Worm (Caenorhabditis elegans) whole organism, young adult: ENCODE data around the gene kat-1.

ENCODE experiments used
- C06A6.2 ChIP-seq: fragments of 200-800 bp; sonication (Bioruptor generic); conservative IDR thresholded peaks from 2 replicates; pipeline ENCODE4 v1.3.6; 2022; ENCODE audit warnings: missing genetic modification characterization, missing compliant biosample characterization
- D2030.7 ChIP-seq: fragments of 200-800 bp; sonication (Bioruptor generic); IDR thresholded peaks from 2 replicates; pipeline ENCODE4 v1.3.6; 2022; ENCODE audit warnings: missing genetic modification reagents, missing genetic modification characterization, missing compliant biosample characterization
- F10E7.11 ChIP-seq: sonication (generic microtip); optimal IDR thresholded peaks from 2 replicates; lab custom pipeline; 2017; ENCODE audit warnings: mild to moderate bottlenecking, missing genetic modification characterization, moderate library complexity, missing compliant biosample characterization
- F33H1.4 ChIP-seq: fragments of 200-800 bp; sonication (Bioruptor generic); IDR thresholded peaks from 2 replicates; pipeline ENCODE4 v1.3.6; 2022; ENCODE audit warnings: missing genetic modification reagents, missing genetic modification characterization, missing compliant biosample characterization
- F57A8.1 ChIP-seq: fragments of 200-800 bp; sonication (Bioruptor generic); optimal IDR thresholded peaks from 2 replicates; lab custom pipeline; 2018; ENCODE audit warnings: mild to moderate bottlenecking, missing genetic modification characterization, moderate library complexity, missing compliant biosample characterization
- T26A5.8 ChIP-seq: sonication (generic microtip); optimal IDR thresholded peaks from 2 replicates; lab custom pipeline; 2016; ENCODE audit warnings: missing genetic modification characterization, missing compliant biosample characterization
- Y53G8AR.9 ChIP-seq: fragments of 200-800 bp; sonication (Bioruptor generic); conservative IDR thresholded peaks from 2 replicates; pipeline ENCODE4 v1.3.6; 2022; ENCODE audit warnings: missing genetic modification reagents, missing genetic modification characterization, missing compliant biosample characterization
- attf-6 ChIP-seq: fragments of 200-800 bp; sonication (Bioruptor generic); IDR thresholded peaks from 2 replicates; pipeline ENCODE4 v1.3.6; 2022; ENCODE audit warnings: missing genetic modification reagents, missing genetic modification characterization, missing compliant biosample characterization
- bed-2 ChIP-seq: fragments of 200-800 bp; sonication (Bioruptor generic); IDR thresholded peaks from 2 replicates; pipeline ENCODE4 v1.3.6; 2022; ENCODE audit warnings: missing genetic modification reagents, missing genetic modification characterization, missing compliant biosample characterization
- ccch-3 ChIP-seq: fragments of 200-800 bp; sonication (Bioruptor generic); optimal IDR thresholded peaks from 2 replicates; lab custom pipeline; 2018; ENCODE audit warnings: mild to moderate bottlenecking, missing genetic modification characterization, missing compliant biosample characterization
- cebp-1 ChIP-seq, 2 experiments: fragments of 200-800 bp in 1 of 2; sonication (Bioruptor generic) in 1 of 2; sonication (generic microtip) in 1 of 2; IDR thresholded peaks in 1 of 2; optimal IDR thresholded peaks in 1 of 2; 2 replicates each; pipeline versions ENCODE4 v1.3.6 to Lab custom; 2017 to 2022; ENCODE audit warnings: missing compliant biosample characterization in 2 of 2, missing genetic modification characterization in 2 of 2, mild to moderate bottlenecking in 1 of 2, missing genetic modification reagents in 1 of 2, moderate library complexity in 1 of 2
- ceh-79 ChIP-seq: sonication (generic microtip); optimal IDR thresholded peaks from 2 replicates; lab custom pipeline; 2017; ENCODE audit warnings: mild to moderate bottlenecking, missing genetic modification characterization, missing compliant biosample characterization
- dox-1 ChIP-seq: fragments of 200-800 bp; sonication (Bioruptor generic); IDR thresholded peaks from 2 replicates; pipeline ENCODE4 v1.3.6; 2022; ENCODE audit warnings: missing genetic modification reagents, missing genetic modification characterization, missing compliant biosample characterization
- egl-18 ChIP-seq: fragments of 200-800 bp; sonication (Bioruptor generic); IDR thresholded peaks from 2 replicates; pipeline ENCODE4 v1.3.6; 2022; ENCODE audit warnings: missing genetic modification reagents, missing genetic modification characterization, missing compliant biosample characterization
- hrde-1 ChIP-seq: sonication (generic microtip); optimal IDR thresholded peaks from 2 replicates; lab custom pipeline; 2016; ENCODE audit warnings: missing genetic modification characterization, mild to moderate bottlenecking, missing compliant biosample characterization, moderate library complexity, missing genotype, missing genetic modification reagents, borderline replicate concordance
- let-526 ChIP-seq: fragments of 200-800 bp; sonication (Bioruptor generic); IDR thresholded peaks from 2 replicates; pipeline ENCODE4 v1.3.6; 2022; ENCODE audit warnings: missing genetic modification reagents, missing genetic modification characterization, missing compliant biosample characterization
- let-607 ChIP-seq, 2 experiments: fragments of 200-800 bp in 1 of 2; sonication (Bioruptor generic) in 1 of 2; sonication (generic microtip) in 1 of 2; optimal IDR thresholded peaks; 2 replicates each; lab custom pipeline; 2016 to 2018; ENCODE audit warnings: mild to moderate bottlenecking in 2 of 2, missing compliant biosample characterization in 2 of 2, missing genetic modification characterization in 2 of 2, moderate library complexity in 2 of 2, missing genotype in 1 of 2
- lin-54 ChIP-seq: fragments of 200-800 bp; sonication (Bioruptor generic); optimal IDR thresholded peaks from 2 replicates; lab custom pipeline; 2018; ENCODE audit warnings: mild to moderate bottlenecking, missing genetic modification characterization, missing compliant biosample characterization
- madf-3 ChIP-seq: fragments of 200-800 bp; sonication (Bioruptor generic); IDR thresholded peaks from 2 replicates; pipeline ENCODE4 v1.3.6; 2022; ENCODE audit warnings: missing genetic modification reagents, missing genetic modification characterization, missing compliant biosample characterization
- madf-6 ChIP-seq: fragments of 200-800 bp; sonication (Bioruptor generic); IDR thresholded peaks from 2 replicates; pipeline ENCODE4 v1.3.6; 2022; ENCODE audit warnings: missing genetic modification reagents, missing genetic modification characterization, missing compliant biosample characterization
- mcd-1 ChIP-seq: fragments of 200-800 bp; sonication (Bioruptor generic); IDR thresholded peaks from 2 replicates; pipeline ENCODE4 v1.3.6; 2022; ENCODE audit warnings: missing genetic modification reagents, missing genetic modification characterization, missing compliant biosample characterization
- mel-28 ChIP-seq: sonication (generic microtip); optimal IDR thresholded peaks from 2 replicates; lab custom pipeline; 2016; ENCODE audit warnings: borderline replicate concordance, mild to moderate bottlenecking, missing genetic modification characterization, missing compliant biosample characterization
- nfya-2 ChIP-seq: fragments of 200-800 bp; sonication (Bioruptor generic); IDR thresholded peaks from 2 replicates; pipeline ENCODE4 v1.3.6; 2022; ENCODE audit warnings: missing genetic modification reagents, missing genetic modification characterization, missing compliant biosample characterization
- nhr-27 ChIP-seq: fragments of 200-800 bp; sonication (Bioruptor generic); optimal IDR thresholded peaks from 2 replicates; lab custom pipeline; 2018; ENCODE audit warnings: mild to moderate bottlenecking, missing genetic modification characterization, moderate library complexity, missing compliant biosample characterization
- nhr-80 ChIP-seq: sonication (generic microtip); optimal IDR thresholded peaks from 2 replicates; lab custom pipeline; 2016; ENCODE audit warnings: missing genetic modification characterization, missing compliant biosample characterization
- nhr-90 ChIP-seq: sonication (generic microtip); optimal IDR thresholded peaks from 2 replicates; lab custom pipeline; 2016; ENCODE audit warnings: missing genotype, mild to moderate bottlenecking, missing genetic modification characterization, missing compliant biosample characterization
- rcor-1 ChIP-seq: fragments of 200-800 bp; sonication (Bioruptor generic); IDR thresholded peaks from 2 replicates; pipeline ENCODE4 v1.3.6; 2022; ENCODE audit warnings: missing genetic modification reagents, missing genetic modification characterization, missing compliant biosample characterization
- snpc-4 ChIP-seq, 5 experiments: fragments of 150-350 bp in 1 of 5; sonication (generic microtip) in 4 of 5; optimal IDR thresholded peaks; 2 replicates each; lab custom pipeline; 2014 to 2018; ENCODE audit warnings: missing genetic modification characterization in 5 of 5, missing biosample characterization in 3 of 5, antibody characterized with exemption in 2 of 5, mild to moderate bottlenecking in 2 of 5, missing compliant biosample characterization in 2 of 5, missing genotype in 2 of 5, moderate library complexity in 2 of 5, missing genetic modification reagents in 1 of 5
- unc-62 ChIP-seq: fragments of 150-350 bp; optimal IDR thresholded peaks from 2 replicates; lab custom pipeline; 2014; ENCODE audit warnings: missing biosample characterization, missing genetic modification reagents, missing genetic modification characterization
- ztf-22 ChIP-seq: fragments of 200-800 bp; sonication (Bioruptor generic); optimal IDR thresholded peaks from 2 replicates; lab custom pipeline; 2018; ENCODE audit warnings: mild to moderate bottlenecking, missing genetic modification characterization, moderate library complexity, missing compliant biosample characterization
- ztf-25 ChIP-seq: fragments of 200-800 bp; sonication (Bioruptor generic); IDR thresholded peaks from 2 replicates; pipeline ENCODE4 v1.3.6; 2022; ENCODE audit warnings: missing genetic modification reagents, missing genetic modification characterization, missing compliant biosample characterization
- ztf-3 ChIP-seq: fragments of 200-800 bp; sonication (Bioruptor generic); optimal IDR thresholded peaks from 2 replicates; lab custom pipeline; 2018; ENCODE audit warnings: mild to moderate bottlenecking, missing genetic modification characterization, missing compliant biosample characterization

kat-1 gene

DNA sequence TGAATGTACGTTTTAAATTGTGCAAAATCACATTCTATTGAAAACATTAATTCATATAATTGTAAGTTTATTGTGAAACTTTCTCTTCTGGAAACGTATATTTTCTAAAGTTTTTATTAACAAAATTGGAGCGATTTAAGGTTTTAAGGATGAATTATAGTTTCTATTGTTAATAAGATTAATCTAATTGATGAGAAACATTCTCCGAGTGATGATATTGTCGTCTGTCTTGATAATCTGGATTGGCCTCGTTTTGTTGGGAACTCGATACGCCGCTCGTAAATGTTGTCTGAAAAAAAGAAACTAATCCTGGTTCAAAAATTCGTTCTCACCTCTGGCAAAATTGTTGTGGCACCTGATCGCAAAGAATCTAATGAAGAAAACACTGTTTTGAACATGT, 32.7 kb downstream of the kat-1 start (continued):
- TF ChIP-seq madf-3 (GFP tag; lab: Robert Waterston, UW) (0 out of 2 replicates have a peak, but pooled peaks have one; percentile 6), Y53G8AR.9 (GFP tag; lab: Robert Waterston, UW) (0 out of 2 replicates have a peak, but pooled peaks have one; percentile 33), egl-18 (GFP tag; lab: Robert Waterston, UW) (no peak), ccch-3 (GFP tag; lab: Kevin White, UChicago) (no peak), cebp-1 (GFP tag; IDR thresholded peaks at IDR 0.05; lab: Robert Waterston, UW) (no peak), cebp-1 (tag; optimal IDR thresholded peaks at IDR 0.05; lab: Kevin White, UChicago) (no peak), mcd-1 (GFP tag; lab: Robert Waterston, UW) (no peak), lin-54 (peak; percentile 25), ztf-25 (GFP tag; lab: Robert Waterston, UW) (no peak), hrde-1 (no peak), unc-62 (GFP tag; lab: Kevin White, UChicago) (no peak), attf-6 (peak; percentile 43; the same call in 1 of the 2 replicates), dox-1 (no peak), F33H1.4 (GFP tag; lab: Robert Waterston, UW) (0 out of 2 replicates have a peak, but pooled peaks have one; percentile 5), bed-2 (GFP tag; lab: Robert Waterston, UW) (no peak), let-607 (tag; optimal IDR thresholded peaks at IDR 0.05; lab: Kevin White, UChicago) (no peak), mel-28 (tag; lab: Kevin White, UChicago) (no peak), rcor-1 (no peak), ceh-79 (tag; lab: Kevin White, UChicago) (no peak), F57A8.1 (GFP tag; lab: Kevin White, UChicago) (no peak), nhr-80 (tag; lab: Kevin White, UChicago) (no peak), nhr-27 (tag; lab: Kevin White, UChicago) (no peak), nhr-90 (tag; lab: Kevin White, UChicago) (no peak), C06A6.2 (GFP tag; lab: Robert Waterston, UW) (no peak), madf-6 (GFP tag; lab: Robert Waterston, UW) (peak; percentile 67), ztf-3 (GFP tag; lab: Kevin White, UChicago) (no peak), nfya-2 (GFP tag; lab: Robert Waterston, UW) (no peak)

DNA sequence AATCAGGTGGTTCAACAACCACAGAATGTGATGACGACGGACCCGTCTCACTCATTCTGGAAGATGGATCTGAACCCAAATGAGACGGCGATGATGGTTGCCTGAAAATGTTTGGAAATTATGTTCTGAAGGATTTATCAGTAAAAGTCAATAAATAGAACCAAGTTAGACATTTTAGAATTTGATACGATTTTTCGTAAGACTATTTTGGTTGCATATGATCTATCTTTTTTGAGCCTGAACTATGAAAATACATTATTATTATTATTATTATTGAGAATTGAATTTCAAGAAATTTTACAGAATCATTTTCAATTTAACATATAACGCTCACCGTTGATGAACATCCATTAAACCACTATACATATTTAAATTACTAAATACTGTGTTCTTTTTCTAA, 36.3 kb downstream of the kat-1 start, which contains the start of gene F10E7.9:
TSS of gene F10E7.9 (minus strand) at position 101 of the 400 bp plus-strand sequence.
- TF ChIP-seq D2030.7 (GFP tag; lab: Robert Waterston, UW) = no peak

DNA sequence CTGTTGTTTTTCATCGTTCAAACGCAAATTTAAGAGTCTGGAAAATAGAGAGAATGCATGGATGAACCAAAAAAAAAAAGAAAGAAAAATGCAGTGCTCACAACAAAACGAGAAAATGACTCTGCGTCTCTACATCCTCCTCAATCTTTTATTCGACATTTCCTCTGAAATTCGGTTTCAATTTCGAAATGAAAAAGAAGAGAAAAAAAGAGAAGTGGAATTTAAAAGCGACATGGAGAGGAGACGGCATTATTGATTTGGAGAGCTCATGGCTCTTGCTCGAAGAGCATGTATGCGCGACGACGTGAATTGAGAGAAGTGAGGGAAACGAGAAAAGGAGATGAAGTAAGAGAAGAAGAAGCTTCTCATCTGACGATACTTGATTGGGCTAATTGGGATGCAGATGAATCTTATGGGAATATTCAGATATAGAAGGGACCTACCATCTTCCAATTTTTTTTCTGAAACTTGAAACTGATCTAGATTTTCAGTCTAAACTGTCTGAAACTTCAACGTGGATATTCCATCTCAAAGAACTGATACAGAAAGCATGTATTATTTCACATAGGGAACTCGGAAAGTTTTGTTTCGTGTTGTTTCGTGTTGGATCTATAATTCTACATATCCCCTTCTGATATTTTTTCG, 37.5 kb downstream of the kat-1 start:
- TF ChIP-seq nhr-80 (tag; lab: Kevin White, UChicago) (no peak), ztf-22 (GFP tag; lab: Kevin White, UChicago) (no peak), F10E7.11 (tag; lab: Kevin White, UChicago) (peak; percentile 21), let-526 (GFP tag; lab: Robert Waterston, UW) (no peak), T26A5.8 (tag; lab: Kevin White, UChicago) (no peak), snpc-4 (GFP tag; optimal IDR thresholded peaks at IDR 0.05; lab: Kevin White, UChicago) (no peak), snpc-4 (tag; optimal IDR thresholded peaks at IDR 0.05; lab: Kevin White, UChicago) (no peak)
